Fruit fly (Drosophila melanogaster) whole organism, embryonic: ENCODE measurements around the gene Dis3.

Experiments
- Abd-B ChIP-seq: fragments of 200-800 bp; sonication (Bioruptor generic); optimal IDR thresholded peaks from 2 replicates; lab custom pipeline; 2018; ENCODE audit warnings: missing biosample characterization, mild to moderate bottlenecking, missing genetic modification characterization, moderate library complexity
- Asciz ChIP-seq: fragments of 200-800 bp; sonication (Bioruptor generic); optimal IDR thresholded peaks from 2 replicates; lab custom pipeline; 2017; ENCODE audit warnings: missing biosample characterization, mild to moderate bottlenecking, missing genetic modification characterization, missing genetic modification reagents
- Atf3 ChIP-seq: fragments of 200-800 bp; sonication (Bioruptor generic); optimal IDR thresholded peaks from 3 replicates; lab custom pipeline; 2016; ENCODE audit warnings: missing biosample characterization, missing genetic modification characterization
- Bgb ChIP-seq: fragments of 200-800 bp; sonication (Bioruptor generic); IDR thresholded peaks from 2 replicates; pipeline ENCODE4 v1.3.6; 2022; ENCODE audit warnings: missing biosample characterization, missing genetic modification characterization; ENCODE audit not compliant: partially characterized antibody
- Blimp-1 ChIP-seq: fragments of 200-800 bp; sonication (Bioruptor generic); optimal IDR thresholded peaks from 3 replicates; lab custom pipeline; 2018; ENCODE audit warnings: missing biosample characterization, missing genetic modification characterization, mild to moderate bottlenecking, moderate library complexity, missing genetic modification reagents
- CG10543 ChIP-seq: fragments of 200-800 bp; sonication (Bioruptor generic); optimal IDR thresholded peaks from 3 replicates; lab custom pipeline; 2017; ENCODE audit warnings: missing biosample characterization, mild to moderate bottlenecking, missing genetic modification characterization, moderate library complexity
- CG11456 ChIP-seq: fragments of 200-800 bp; sonication (Bioruptor generic); IDR thresholded peaks from 3 replicates; pipeline ENCODE4 v1.3.6; 2022; ENCODE audit warnings: missing biosample characterization, missing genetic modification characterization
- CG11695 ChIP-seq: fragments of 200-800 bp; sonication (Bioruptor generic); IDR thresholded peaks from 3 replicates; pipeline ENCODE4 v1.3.6; 2022; ENCODE audit warnings: missing biosample characterization, missing genetic modification characterization
- CG13894 ChIP-seq: fragments of 200-800 bp; sonication (Bioruptor generic); optimal IDR thresholded peaks from 3 replicates; lab custom pipeline; 2018; ENCODE audit warnings: missing biosample characterization, mild to moderate bottlenecking, missing genetic modification characterization, moderate library complexity
- CG15269 ChIP-seq: fragments of 200-800 bp; sonication (Bioruptor generic); optimal IDR thresholded peaks from 2 replicates; lab custom pipeline; 2018; ENCODE audit warnings: missing biosample characterization, mild to moderate bottlenecking, missing genetic modification characterization, moderate library complexity
- CG15479 ChIP-seq: fragments of 200-800 bp; sonication (Bioruptor generic); optimal IDR thresholded peaks from 3 replicates; lab custom pipeline; 2019; ENCODE audit warnings: missing biosample characterization, mild to moderate bottlenecking, missing genetic modification characterization, moderate library complexity
- CG16813 ChIP-seq: fragments of 200-800 bp; sonication (Bioruptor generic); IDR thresholded peaks from 3 replicates; pipeline ENCODE4 v1.3.6; 2022; ENCODE audit warnings: missing biosample characterization, missing genetic modification characterization; ENCODE audit not compliant: partially characterized antibody
- CG17568 ChIP-seq: fragments of 200-800 bp; sonication (Bioruptor generic); optimal IDR thresholded peaks from 2 replicates; lab custom pipeline; 2018; ENCODE audit warnings: missing biosample characterization, mild to moderate bottlenecking, missing genetic modification characterization, moderate library complexity
- CG2678 ChIP-seq: fragments of 200-800 bp; sonication (Bioruptor generic); optimal IDR thresholded peaks from 3 replicates; lab custom pipeline; 2019; ENCODE audit warnings: missing biosample characterization, mild to moderate bottlenecking, missing genetic modification characterization, moderate library complexity
- CG31365 ChIP-seq: fragments of 200-800 bp; sonication (Bioruptor generic); optimal IDR thresholded peaks from 2 replicates; lab custom pipeline; 2018; ENCODE audit warnings: missing biosample characterization, mild to moderate bottlenecking, missing genetic modification characterization
- CG3281 ChIP-seq: fragments of 200-800 bp; sonication (Bioruptor generic); optimal IDR thresholded peaks from 3 replicates; lab custom pipeline; 2017; ENCODE audit warnings: missing biosample characterization, mild to moderate bottlenecking, missing genetic modification characterization
- CG5245 ChIP-seq: fragments of 200-800 bp; sonication (Bioruptor generic); optimal IDR thresholded peaks from 3 replicates; lab custom pipeline; 2016; ENCODE audit warnings: missing biosample characterization, missing genetic modification characterization
- CG6689 ChIP-seq: fragments of 200-800 bp; sonication (Bioruptor generic); IDR thresholded peaks from 2 replicates; pipeline ENCODE4 v1.3.6; 2022; ENCODE audit warnings: missing biosample characterization, missing genetic modification characterization
- CkIIα-i1 ChIP-seq: fragments of 200-800 bp; sonication (Bioruptor generic); IDR thresholded peaks from 2 replicates; pipeline ENCODE4 v1.3.6; 2022; ENCODE audit warnings: missing biosample characterization, missing genetic modification characterization
- D19A ChIP-seq: fragments of 200-800 bp; optimal IDR thresholded peaks from 3 replicates; lab custom pipeline; 2019; ENCODE audit warnings: missing biosample characterization, mild to moderate bottlenecking, missing genetic modification characterization, moderate library complexity
- Doc3 ChIP-seq: fragments of 200-800 bp; sonication (Bioruptor generic); IDR thresholded peaks from 3 replicates; pipeline ENCODE4 v1.3.6; 2022; ENCODE audit warnings: missing biosample characterization, missing genetic modification characterization; ENCODE audit not compliant: partially characterized antibody
- E2f2 ChIP-seq: fragments of 200-800 bp; sonication (Bioruptor generic); IDR thresholded peaks from 2 replicates; pipeline ENCODE4 v1.3.6; 2022; ENCODE audit warnings: missing biosample characterization, missing genetic modification characterization
- Fer1 ChIP-seq: fragments of 200-800 bp; sonication (Bioruptor generic); optimal IDR thresholded peaks from 2 replicates; lab custom pipeline; 2017; ENCODE audit warnings: missing biosample characterization, mild to moderate bottlenecking, missing genetic modification characterization
- MBD-R2 ChIP-seq: fragments of 200-800 bp; sonication (Bioruptor generic); IDR thresholded peaks from 2 replicates; pipeline ENCODE4 v1.3.6; 2022; ENCODE audit warnings: missing biosample characterization, missing genetic modification characterization
- NC2β ChIP-seq: fragments of 200-800 bp; sonication (Bioruptor generic); optimal IDR thresholded peaks from 2 replicates; lab custom pipeline; 2016; ENCODE audit warnings: missing biosample characterization, missing genetic modification characterization
- Poxn ChIP-seq: fragments of 200-800 bp; sonication (Bioruptor generic); IDR thresholded peaks from 2 replicates; pipeline ENCODE4 v1.3.6; 2022; ENCODE audit warnings: missing biosample characterization, missing genetic modification characterization
- bab2 ChIP-seq: fragments of 200-800 bp; sonication (Bioruptor generic); optimal IDR thresholded peaks from 2 replicates; lab custom pipeline; 2016; ENCODE audit warnings: missing biosample characterization, missing genetic modification characterization
- bbx ChIP-seq: fragments of 200-800 bp; sonication (Bioruptor generic); IDR thresholded peaks from 2 replicates; pipeline ENCODE4 v1.3.6; 2022; ENCODE audit warnings: missing biosample characterization, missing genetic modification characterization; ENCODE audit not compliant: partially characterized antibody
- btn ChIP-seq: fragments of 200-800 bp; sonication (Bioruptor generic); optimal IDR thresholded peaks from 2 replicates; lab custom pipeline; 2016; ENCODE audit warnings: missing biosample characterization, missing genetic modification characterization
- chif ChIP-seq, 2 experiments: fragments of 200-800 bp; sonication (Bioruptor generic); optimal IDR thresholded peaks; 3 replicates each; lab custom pipeline; 2016; ENCODE audit warnings: missing biosample characterization in 2 of 2, missing genetic modification characterization in 2 of 2
- dati ChIP-seq: fragments of 200-800 bp; sonication (Bioruptor generic); IDR thresholded peaks from 2 replicates; pipeline ENCODE4 v1.3.6; 2022; ENCODE audit warnings: missing biosample characterization, missing genetic modification characterization
- eve ChIP-seq, 2 experiments: fragments of >200 bp; optimal IDR thresholded peaks; 2 replicates each; lab custom pipeline; 2017; ENCODE audit warnings: missing biosample characterization in 2 of 2, missing genetic modification characterization in 2 of 2
- ftz-f1 ChIP-seq: fragments of 200-800 bp; sonication (Bioruptor generic); optimal IDR thresholded peaks from 2 replicates; lab custom pipeline; 2016; ENCODE audit warnings: missing biosample characterization, missing genetic modification characterization
- h ChIP-seq: fragments of >200 bp; optimal IDR thresholded peaks from 2 replicates; lab custom pipeline; 2017
- her ChIP-seq: fragments of 200-800 bp; sonication (Bioruptor generic); optimal IDR thresholded peaks from 2 replicates; lab custom pipeline; 2016; ENCODE audit warnings: missing biosample characterization, missing genetic modification characterization
- kni ChIP-seq: fragments of 200-800 bp; sonication (Bioruptor generic); optimal IDR thresholded peaks from 3 replicates; lab custom pipeline; 2017; ENCODE audit warnings: mild to moderate bottlenecking, missing biosample characterization, missing genetic modification reagents, missing genetic modification characterization
- lbe ChIP-seq: fragments of 200-800 bp; sonication (Bioruptor generic); optimal IDR thresholded peaks from 2 replicates; lab custom pipeline; 2016; ENCODE audit warnings: missing biosample characterization, mild to moderate bottlenecking, missing genetic modification characterization
- pan ChIP-seq, 4 experiments: fragments of >200 bp in 3 of 4; fragments of 200-800 bp in 1 of 4; sonication (Bioruptor generic) in 1 of 4; optimal IDR thresholded peaks in 3 of 4; IDR thresholded peaks in 1 of 4; 2 replicates each; pipeline versions ENCODE4 v1.3.6 to Lab custom; 2017 to 2022; ENCODE audit warnings: missing biosample characterization in 2 of 4, missing genetic modification characterization in 2 of 4, mixed read lengths in 1 of 4
- pfk ChIP-seq: fragments of 200-800 bp; sonication (Bioruptor generic); optimal IDR thresholded peaks from 2 replicates; lab custom pipeline; 2018; ENCODE audit warnings: missing biosample characterization, mild to moderate bottlenecking, missing genetic modification characterization, moderate library complexity
- pho ChIP-seq: fragments of 200-800 bp; sonication (Bioruptor generic); optimal IDR thresholded peaks from 2 replicates; lab custom pipeline; 2016; ENCODE audit warnings: missing biosample characterization, missing genetic modification characterization
- run ChIP-seq: fragments of 200-800 bp; sonication (Bioruptor generic); optimal IDR thresholded peaks from 3 replicates; lab custom pipeline; 2018; ENCODE audit warnings: missing biosample characterization, mild to moderate bottlenecking, missing genetic modification characterization
- scrt ChIP-seq: fragments of 200-800 bp; sonication (Bioruptor generic); optimal IDR thresholded peaks from 2 replicates; lab custom pipeline; 2018; ENCODE audit warnings: missing biosample characterization, mild to moderate bottlenecking, missing genetic modification characterization, moderate library complexity
- sens-2 ChIP-seq: fragments of 200-800 bp; sonication (Bioruptor generic); IDR thresholded peaks from 2 replicates; pipeline ENCODE4 v1.3.6; 2022; ENCODE audit warnings: missing biosample characterization, missing genetic modification characterization
- slp2 ChIP-seq: fragments of 200-800 bp; sonication (Bioruptor generic); optimal IDR thresholded peaks from 2 replicates; lab custom pipeline; 2016; ENCODE audit warnings: missing biosample characterization, missing genetic modification characterization
- ssp ChIP-seq: fragments of 200-800 bp; sonication (Bioruptor generic); IDR thresholded peaks from 2 replicates; pipeline ENCODE4 v1.3.6; 2022; ENCODE audit warnings: missing biosample characterization, missing genetic modification characterization
- tap ChIP-seq: fragments of 200-800 bp; optimal IDR thresholded peaks from 3 replicates; lab custom pipeline; 2019; ENCODE audit warnings: missing biosample characterization, mild to moderate bottlenecking, missing genetic modification characterization, moderate library complexity
- toy ChIP-seq: fragments of 200-800 bp; sonication (Bioruptor generic); IDR thresholded peaks from 2 replicates; pipeline ENCODE4 v1.3.6; 2022; ENCODE audit warnings: missing biosample characterization, missing genetic modification characterization

Dis3 gene

dm6 chr3R:24295556-24296465 lies 37.4 kb upstream of the Dis3 start (continued):
- TF ChIP-seq Fer1 (GFP tag; lab: Kevin White, UChicago) (peak; percentile 71), CG13894 (tag; lab: Kevin White, UChicago) (no peak), pho (GFP tag; lab: Kevin White, UChicago) (peak; percentile 59), D19A (tag; lab: Kevin White, UChicago) (peak; percentile 60), sens-2 (GFP tag; lab: Robert Waterston, UW) (peak; percentile 17; the same call in 1 of the 2 replicates), CG5245 (peak; percentile 66), eve (GFP tag; optimal IDR thresholded peaks at IDR 0.05; lab: Kevin White, UChicago) (peak in 1 of 2 experiments; percentile 82), Blimp-1 (peak; percentile 64), dati (GFP tag; lab: Robert Waterston, UW) (peak; percentile 39), CG31365 (no peak), bbx (GFP tag; lab: Robert Waterston, UW) (no peak), her (peak; percentile 45), Asciz (GFP tag; lab: Kevin White, UChicago) (peak; percentile 52), Doc3 (GFP tag; lab: Robert Waterston, UW) (no peak), btn (GFP tag; lab: Kevin White, UChicago) (no peak), pan (optimal IDR thresholded peaks at IDR 0.05; lab: Kevin White, UChicago) (no peak), pan (GFP tag; optimal IDR thresholded peaks at IDR 0.05 in 1 of 2, IDR thresholded peaks at IDR 0.05 in 1 of 2) (peak in 1 of 2 experiments; percentile 88), CG11456 (GFP tag; lab: Robert Waterston, UW) (peak; percentile 88), chif (GFP tag; optimal IDR thresholded peaks at IDR 0.05; lab: Kevin White, UChicago) (peak; percentile 30 to 82), NC2β (GFP tag; lab: Kevin White, UChicago) (peak; percentile 54), slp2 (peak; percentile 65), Bgb (GFP tag; lab: Robert Waterston, UW) (no peak), CG11695 (GFP tag; lab: Robert Waterston, UW) (peak; percentile 81; the same call in 2 of the 3 replicates), Poxn (GFP tag; lab: Robert Waterston, UW) (peak; percentile 63), h (lab: Kevin White, UChicago) (no peak), ssp (GFP tag; lab: Robert Waterston, UW) (peak; percentile 46), toy (GFP tag; lab: Robert Waterston, UW) (0 out of 2 replicates have a peak, but pooled peaks have one; percentile 29), CG15269 (peak; percentile 88), CG15479 (GFP tag; lab: Kevin White, UChicago) (no peak), CG2678 (tag; lab: Kevin White, UChicago) (no peak), CG16813 (GFP tag; lab: Robert Waterston, UW) (no peak), CkIIα-i1 (GFP tag; lab: Robert Waterston, UW) (0 out of 2 replicates have a peak, but pooled peaks have one; percentile 30), pfk (GFP tag; lab: Kevin White, UChicago) (no peak), kni (GFP tag; lab: Kevin White, UChicago) (peak; percentile 38), E2f2 (peak; percentile 61), scrt (GFP tag; lab: Kevin White, UChicago) (peak; percentile 73), Abd-B (GFP tag; lab: Kevin White, UChicago) (peak; percentile 75), ftz-f1 (GFP tag; lab: Kevin White, UChicago) (no peak), bab2 (peak; percentile 59), lbe (GFP tag; lab: Kevin White, UChicago) (peak; percentile 98), CG17568 (GFP tag; lab: Kevin White, UChicago) (peak; percentile 60), CG3281 (GFP tag; lab: Kevin White, UChicago) (peak; percentile 75), CG6689 (peak; percentile 80), CG10543 (GFP tag; lab: Kevin White, UChicago) (peak; percentile 46), tap (tag; lab: Kevin White, UChicago) (peak; percentile 73), run (peak; percentile 18), Atf3 (GFP tag; lab: Kevin White, UChicago) (peak; percentile 64), MBD-R2 (GFP tag; lab: Robert Waterston, UW) (peak; percentile 61; the same call in 1 of the 2 replicates)
